Worm (Caenorhabditis elegans) whole organism, early embryonic: ENCODE measurements around the gene nmur-3.

Source experiments
- F13C5.2 ChIP-seq: sonication (generic microtip); optimal IDR thresholded peaks from 2 replicates; lab custom pipeline; 2017; ENCODE audit warnings: mild to moderate bottlenecking, missing genetic modification characterization, inconsistent platforms, missing compliant biosample characterization
- scrt-1 ChIP-seq: fragments of 200-800 bp; sonication (Bioruptor generic); IDR thresholded peaks from 2 replicates; pipeline ENCODE4 v1.3.6; 2022; ENCODE audit warnings: missing genetic modification characterization, missing compliant biosample characterization
- tbx-37 ChIP-seq: fragments of 200-800 bp; sonication (Bioruptor generic); conservative IDR thresholded peaks from 2 replicates; pipeline ENCODE4 v1.3.6; 2022; ENCODE audit warnings: missing genetic modification reagents, missing genetic modification characterization, missing compliant biosample characterization

nmur-3 gene

DNA sequence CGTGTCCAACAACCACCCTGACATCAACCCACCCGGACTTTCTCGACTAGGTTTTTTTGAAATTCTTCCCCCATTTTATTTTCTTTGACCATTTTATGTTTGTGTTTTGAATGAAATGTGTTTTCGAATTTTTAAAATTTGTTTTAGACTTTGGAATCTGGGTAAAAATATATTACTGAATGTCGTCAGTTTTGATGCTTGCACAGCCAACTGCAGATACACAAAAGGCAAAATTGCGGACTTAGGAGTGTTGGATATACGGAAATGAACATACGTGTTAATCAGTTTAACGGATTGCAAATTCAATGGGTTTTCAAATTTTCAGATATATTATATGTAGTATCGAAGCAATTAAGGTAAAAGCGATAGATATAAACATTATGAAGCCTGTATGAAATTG, 50.4 kb downstream of the nmur-3 start:
- TF ChIP-seq F13C5.2 (no peak), tbx-37 (GFP tag; lab: Robert Waterston, UW) (no peak), scrt-1 (GFP tag; lab: Robert Waterston, UW) (no peak)
